Fruit fly (Drosophila melanogaster) whole organism, embryonic: Measurements from ENCODE around the gene CG14868.
A peak's percentile ranks its signal among the peaks of the same experiment; 100 is the strongest.

ENCODE experiments used
- Aef1 ChIP-seq: fragments of 200-800 bp; sonication (Bioruptor generic); IDR thresholded peaks from 3 replicates; pipeline ENCODE4 v1.3.6; 2022; ENCODE audit warnings: missing biosample characterization, missing genetic modification characterization
- Asciz ChIP-seq: fragments of 200-800 bp; sonication (Bioruptor generic); optimal IDR thresholded peaks from 2 replicates; lab custom pipeline; 2017; ENCODE audit warnings: missing biosample characterization, mild to moderate bottlenecking, missing genetic modification characterization, missing genetic modification reagents
- Atf-2 ChIP-seq: fragments of 200-800 bp; sonication (Bioruptor generic); optimal IDR thresholded peaks from 2 replicates; lab custom pipeline; 2016; ENCODE audit warnings: missing biosample characterization, missing genetic modification characterization
- Blimp-1 ChIP-seq: fragments of 200-800 bp; sonication (Bioruptor generic); optimal IDR thresholded peaks from 3 replicates; lab custom pipeline; 2018; ENCODE audit warnings: missing biosample characterization, missing genetic modification characterization, mild to moderate bottlenecking, moderate library complexity, missing genetic modification reagents
- CG10209 ChIP-seq: fragments of 200-800 bp; sonication (Bioruptor generic); optimal IDR thresholded peaks from 3 replicates; lab custom pipeline; 2017; ENCODE audit warnings: missing biosample characterization, mild to moderate bottlenecking, missing genetic modification characterization, missing genetic modification reagents
- CG1024 ChIP-seq: fragments of 200-800 bp; sonication (Bioruptor generic); IDR thresholded peaks from 2 replicates; pipeline ENCODE4 v1.3.6; 2022; ENCODE audit warnings: missing biosample characterization, missing genetic modification characterization
- CG10959 ChIP-seq: fragments of 200-800 bp; sonication (Bioruptor generic); IDR thresholded peaks from 2 replicates; pipeline ENCODE4 v1.3.6; 2022; ENCODE audit warnings: missing biosample characterization, missing genetic modification characterization
- CG11398 ChIP-seq: fragments of 200-800 bp; sonication (Bioruptor generic); optimal IDR thresholded peaks from 2 replicates; lab custom pipeline; 2016; ENCODE audit warnings: missing biosample characterization, missing genetic modification characterization
- CG11695 ChIP-seq: fragments of 200-800 bp; sonication (Bioruptor generic); IDR thresholded peaks from 3 replicates; pipeline ENCODE4 v1.3.6; 2022; ENCODE audit warnings: missing biosample characterization, missing genetic modification characterization
- CG12391 ChIP-seq: fragments of 200-800 bp; sonication (Bioruptor generic); optimal IDR thresholded peaks from 3 replicates; lab custom pipeline; 2018; ENCODE audit warnings: missing biosample characterization, mild to moderate bottlenecking, missing genetic modification characterization, moderate library complexity
- CG13775 ChIP-seq: fragments of 200-800 bp; sonication (Bioruptor generic); optimal IDR thresholded peaks from 3 replicates; lab custom pipeline; 2017; ENCODE audit warnings: missing biosample characterization, mild to moderate bottlenecking, missing genetic modification characterization
- CG14014 ChIP-seq: fragments of 200-800 bp; sonication (Bioruptor generic); IDR thresholded peaks from 2 replicates; pipeline ENCODE4 v1.3.6; 2022; ENCODE audit warnings: missing biosample characterization, missing genetic modification characterization
- CG14667 ChIP-seq: fragments of 200-800 bp; sonication (Bioruptor generic); IDR thresholded peaks from 2 replicates; pipeline ENCODE4 v1.3.6; 2022; ENCODE audit warnings: missing biosample characterization, missing genetic modification characterization
- CG16813 ChIP-seq: fragments of 200-800 bp; sonication (Bioruptor generic); IDR thresholded peaks from 3 replicates; pipeline ENCODE4 v1.3.6; 2022; ENCODE audit warnings: missing biosample characterization, missing genetic modification characterization; ENCODE audit not compliant: partially characterized antibody
- CG17802 ChIP-seq: fragments of 200-800 bp; sonication (Bioruptor generic); optimal IDR thresholded peaks from 2 replicates; lab custom pipeline; 2018; ENCODE audit warnings: missing biosample characterization, mild to moderate bottlenecking, missing genetic modification characterization, moderate library complexity
- CG18599 ChIP-seq: fragments of 200-800 bp; sonication (Bioruptor generic); optimal IDR thresholded peaks from 3 replicates; lab custom pipeline; 2017; ENCODE audit warnings: missing biosample characterization, missing genetic modification characterization, mild to moderate bottlenecking, moderate library complexity, missing genetic modification reagents
- CG2678 ChIP-seq: fragments of 200-800 bp; sonication (Bioruptor generic); optimal IDR thresholded peaks from 3 replicates; lab custom pipeline; 2019; ENCODE audit warnings: missing biosample characterization, mild to moderate bottlenecking, missing genetic modification characterization, moderate library complexity
- CG33213 ChIP-seq: fragments of 200-800 bp; sonication (Bioruptor generic); optimal IDR thresholded peaks from 3 replicates; lab custom pipeline; 2016; ENCODE audit warnings: missing biosample characterization, missing genetic modification characterization
- CG4730 ChIP-seq: fragments of 200-800 bp; sonication (Bioruptor generic); IDR thresholded peaks from 2 replicates; pipeline ENCODE4 v1.3.6; 2022; ENCODE audit warnings: missing biosample characterization, missing genetic modification characterization
- CG7357 ChIP-seq: fragments of 200-800 bp; sonication (Bioruptor generic); IDR thresholded peaks from 3 replicates; pipeline ENCODE4 v1.3.6; 2022; ENCODE audit warnings: missing biosample characterization, missing genetic modification characterization
- Chrac-16 ChIP-seq: fragments of 200-800 bp; sonication (Bioruptor generic); optimal IDR thresholded peaks from 3 replicates; lab custom pipeline; 2016; ENCODE audit warnings: missing biosample characterization, missing genetic modification characterization
- Doc3 ChIP-seq: fragments of 200-800 bp; sonication (Bioruptor generic); IDR thresholded peaks from 3 replicates; pipeline ENCODE4 v1.3.6; 2022; ENCODE audit warnings: missing biosample characterization, missing genetic modification characterization; ENCODE audit not compliant: partially characterized antibody
- HHEX ChIP-seq: fragments of 200-800 bp; sonication (Bioruptor generic); optimal IDR thresholded peaks from 3 replicates; lab custom pipeline; 2017; ENCODE audit warnings: missing biosample characterization, mild to moderate bottlenecking, missing genetic modification characterization, missing genetic modification reagents
- Hey ChIP-seq: fragments of 200-800 bp; sonication (Bioruptor generic); optimal IDR thresholded peaks from 3 replicates; lab custom pipeline; 2018; ENCODE audit warnings: missing biosample characterization, mild to moderate bottlenecking, missing genetic modification characterization
- Hmr ChIP-seq: fragments of 200-800 bp; sonication (Bioruptor generic); optimal IDR thresholded peaks from 3 replicates; lab custom pipeline; 2017; ENCODE audit warnings: mild to moderate bottlenecking, missing biosample characterization, missing genetic modification reagents, missing genetic modification characterization
- Hr51 ChIP-seq, 2 experiments: fragments of 200-800 bp; sonication (Bioruptor generic); optimal IDR thresholded peaks; 2 replicates in 1 of 2; 3 replicates in 1 of 2; lab custom pipeline; 2016 to 2018; ENCODE audit warnings: missing biosample characterization in 2 of 2, missing genetic modification characterization in 2 of 2, mild to moderate bottlenecking in 1 of 2, moderate library complexity in 1 of 2
- Mad ChIP-seq: fragments of 200-800 bp; sonication (Bioruptor generic); optimal IDR thresholded peaks from 2 replicates; lab custom pipeline; 2016; ENCODE audit warnings: missing biosample characterization, missing genetic modification characterization
- Nf-YC ChIP-seq: fragments of 200-800 bp; optimal IDR thresholded peaks from 3 replicates; lab custom pipeline; 2019; ENCODE audit warnings: missing biosample characterization, mild to moderate bottlenecking, missing genetic modification characterization, moderate library complexity
- Poxn ChIP-seq: fragments of 200-800 bp; sonication (Bioruptor generic); IDR thresholded peaks from 2 replicates; pipeline ENCODE4 v1.3.6; 2022; ENCODE audit warnings: missing biosample characterization, missing genetic modification characterization
- Sry-β ChIP-seq: fragments of 200-800 bp; sonication (Bioruptor generic); optimal IDR thresholded peaks from 2 replicates; lab custom pipeline; 2018; ENCODE audit warnings: missing biosample characterization, mild to moderate bottlenecking, missing genetic modification characterization, moderate library complexity
- Vsx1 ChIP-seq: fragments of 200-800 bp; sonication (Bioruptor generic); optimal IDR thresholded peaks from 2 replicates; lab custom pipeline; 2017; ENCODE audit warnings: missing biosample characterization, mild to moderate bottlenecking, missing genetic modification characterization, missing genetic modification reagents
- bcd ChIP-seq: fragments of 200-800 bp; sonication (Bioruptor generic); optimal IDR thresholded peaks from 2 replicates; lab custom pipeline; 2017; ENCODE audit warnings: missing biosample characterization, mild to moderate bottlenecking, missing genetic modification characterization
- dati ChIP-seq: fragments of 200-800 bp; sonication (Bioruptor generic); IDR thresholded peaks from 2 replicates; pipeline ENCODE4 v1.3.6; 2022; ENCODE audit warnings: missing biosample characterization, missing genetic modification characterization
- dm ChIP-seq: fragments of 200-800 bp; sonication (Bioruptor generic); optimal IDR thresholded peaks from 3 replicates; lab custom pipeline; 2016; ENCODE audit warnings: missing biosample characterization, missing genetic modification characterization
- ham ChIP-seq: fragments of 200-800 bp; sonication (Bioruptor generic); IDR thresholded peaks from 2 replicates; pipeline ENCODE4 v1.3.6; 2022; ENCODE audit warnings: missing biosample characterization, missing genetic modification characterization
- inv ChIP-seq: fragments of 200-800 bp; sonication (Bioruptor generic); IDR thresholded peaks from 2 replicates; pipeline ENCODE4 v1.3.6; 2022; ENCODE audit warnings: missing biosample characterization, missing genetic modification characterization; ENCODE audit not compliant: partially characterized antibody
- jigr1 ChIP-seq: fragments of 200-800 bp; sonication (Bioruptor generic); IDR thresholded peaks from 3 replicates; pipeline ENCODE4 v1.3.6; 2022; ENCODE audit warnings: missing biosample characterization, missing genetic modification characterization
- jumu ChIP-seq: fragments of 200-800 bp; sonication (Bioruptor generic); optimal IDR thresholded peaks from 3 replicates; lab custom pipeline; 2016; ENCODE audit warnings: missing biosample characterization, missing genetic modification characterization
- knrl ChIP-seq: fragments of 200-800 bp; sonication (Bioruptor generic); IDR thresholded peaks from 3 replicates; pipeline ENCODE4 v1.3.6; 2022; ENCODE audit warnings: missing biosample characterization, missing genetic modification characterization; ENCODE audit not compliant: partially characterized antibody
- mam ChIP-seq: fragments of 200-800 bp; sonication (Bioruptor generic); optimal IDR thresholded peaks from 3 replicates; lab custom pipeline; 2016; ENCODE audit warnings: missing biosample characterization, missing genetic modification characterization
- nmo ChIP-seq: fragments of 200-800 bp; sonication (Bioruptor generic); optimal IDR thresholded peaks from 2 replicates; lab custom pipeline; 2018; ENCODE audit warnings: missing biosample characterization, mild to moderate bottlenecking, missing genetic modification characterization, moderate library complexity
- p53 ChIP-seq: fragments of 200-800 bp; sonication (Bioruptor generic); optimal IDR thresholded peaks from 2 replicates; lab custom pipeline; 2016; ENCODE audit warnings: missing biosample characterization, missing genetic modification characterization
- pb ChIP-seq: fragments of 200-800 bp; sonication (Bioruptor generic); optimal IDR thresholded peaks from 3 replicates; lab custom pipeline; 2016; ENCODE audit warnings: missing biosample characterization, missing genetic modification characterization
- pfk ChIP-seq: fragments of 200-800 bp; sonication (Bioruptor generic); optimal IDR thresholded peaks from 2 replicates; lab custom pipeline; 2018; ENCODE audit warnings: missing biosample characterization, mild to moderate bottlenecking, missing genetic modification characterization, moderate library complexity
- salm ChIP-seq: fragments of 200-800 bp; sonication (Bioruptor generic); optimal IDR thresholded peaks from 2 replicates; lab custom pipeline; 2018; ENCODE audit warnings: missing biosample characterization, mild to moderate bottlenecking, missing genetic modification characterization
- ssp ChIP-seq: fragments of 200-800 bp; sonication (Bioruptor generic); IDR thresholded peaks from 2 replicates; pipeline ENCODE4 v1.3.6; 2022; ENCODE audit warnings: missing biosample characterization, missing genetic modification characterization
- toy ChIP-seq: fragments of 200-800 bp; sonication (Bioruptor generic); IDR thresholded peaks from 2 replicates; pipeline ENCODE4 v1.3.6; 2022; ENCODE audit warnings: missing biosample characterization, missing genetic modification characterization
- trem ChIP-seq: fragments of 200-800 bp; optimal IDR thresholded peaks from 3 replicates; lab custom pipeline; 2019; ENCODE audit warnings: missing biosample characterization, mild to moderate bottlenecking, missing genetic modification characterization, moderate library complexity
- wek ChIP-seq: fragments of 200-800 bp; sonication (Bioruptor generic); optimal IDR thresholded peaks from 3 replicates; lab custom pipeline; 2018; ENCODE audit warnings: missing biosample characterization, mild to moderate bottlenecking, missing genetic modification characterization, moderate library complexity

The CG14868 gene

DNA sequence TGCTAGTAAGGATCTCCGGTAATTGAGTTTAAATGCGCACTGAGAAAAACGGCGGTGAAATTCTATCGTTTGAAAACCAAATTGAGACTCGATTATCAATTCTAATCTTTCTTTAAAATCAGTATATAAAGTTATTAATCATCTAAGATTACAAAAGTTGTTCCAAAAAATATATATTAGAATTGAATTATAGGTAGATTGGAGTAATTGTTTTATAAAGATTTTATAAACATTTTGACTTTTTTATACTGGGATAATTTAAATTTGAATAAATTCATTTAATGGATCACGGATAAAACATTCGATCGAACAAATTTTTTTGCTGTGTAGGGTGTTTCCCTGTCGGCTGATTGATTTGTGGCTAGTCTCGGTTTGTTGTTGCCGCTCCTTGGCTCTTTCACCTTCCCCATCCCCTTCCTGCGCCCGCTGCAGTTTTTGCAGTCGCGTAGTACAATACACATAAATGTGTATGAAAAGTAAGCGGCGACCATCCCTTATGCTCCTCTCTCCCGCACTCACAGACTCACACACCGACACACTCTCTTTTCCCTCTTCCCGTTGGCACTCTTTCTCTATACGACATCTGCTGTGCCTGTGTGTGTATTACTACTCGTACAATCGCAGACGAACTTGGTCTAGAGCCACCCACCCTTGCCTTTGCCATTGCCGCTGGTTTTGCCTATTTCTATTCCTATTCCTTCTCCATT lies 49.2 kb upstream of the CG14868 start (continued):
- no peak for TF ChIP-seq dm (GFP tag; lab: Kevin White, UChicago)
- no peak for TF ChIP-seq CG16813 (GFP tag; lab: Robert Waterston, UW)
- TF ChIP-seq bcd (GFP tag; lab: Kevin White, UChicago): peak; percentile 69
- TF ChIP-seq CG18599: peak; percentile 71
- no peak for TF ChIP-seq mam (GFP tag; lab: Kevin White, UChicago)
- no peak for TF ChIP-seq jigr1 (GFP tag; lab: Robert Waterston, UW)
- no peak for TF ChIP-seq wek (GFP tag; lab: Kevin White, UChicago)
- no peak for TF ChIP-seq knrl (GFP tag; lab: Robert Waterston, UW)
- peak; percentile 45 for TF ChIP-seq Mad (GFP tag; lab: Kevin White, UChicago)
- TF ChIP-seq Atf-2: peak; percentile 17
- peak; percentile 93 for TF ChIP-seq CG12391 (tag; lab: Kevin White, UChicago)
- peak; percentile 83 for TF ChIP-seq CG13775 (GFP tag; lab: Kevin White, UChicago)
- TF ChIP-seq dati (GFP tag; lab: Robert Waterston, UW): no peak
- TF ChIP-seq ssp (GFP tag; lab: Robert Waterston, UW): peak; percentile 17; the same call in 1 of the 2 replicates
- no peak for TF ChIP-seq CG4730
- TF ChIP-seq Blimp-1 (GFP tag; lab: Kevin White, UChicago): peak; percentile 69
- TF ChIP-seq Vsx1 (GFP tag; lab: Kevin White, UChicago): peak; percentile 75
- TF ChIP-seq Aef1 (GFP tag; lab: Robert Waterston, UW): no peak
- TF ChIP-seq trem: peak; percentile 49
- TF ChIP-seq CG2678 (tag; lab: Kevin White, UChicago): peak; percentile 86
- no peak for TF ChIP-seq CG33213 (GFP tag; lab: Kevin White, UChicago)
- TF ChIP-seq HHEX: peak; percentile 39
- TF ChIP-seq Sry-β (GFP tag; lab: Kevin White, UChicago): no peak
- peak; percentile 11 to 84 for TF ChIP-seq Hr51 (GFP tag; optimal IDR thresholded peaks at IDR 0.05; lab: Kevin White, UChicago)
- no peak for TF ChIP-seq ham (GFP tag; lab: Robert Waterston, UW)
- TF ChIP-seq pb (GFP tag; lab: Kevin White, UChicago): no peak
- peak; percentile 77 for TF ChIP-seq CG11695 (GFP tag; lab: Robert Waterston, UW)
- TF ChIP-seq CG1024 (GFP tag; lab: Robert Waterston, UW): no peak
- TF ChIP-seq toy (GFP tag; lab: Robert Waterston, UW): no peak
- TF ChIP-seq CG17802 (tag; lab: Kevin White, UChicago): no peak
- no peak for TF ChIP-seq CG10959 (GFP tag; lab: Robert Waterston, UW)
- no peak for TF ChIP-seq inv (GFP tag; lab: Robert Waterston, UW)
- TF ChIP-seq CG10209: peak; percentile 81
- no peak for TF ChIP-seq CG14667 (GFP tag; lab: Robert Waterston, UW)
- TF ChIP-seq Nf-YC (tag; lab: Kevin White, UChicago): peak; percentile 42
- TF ChIP-seq Chrac-16: peak; percentile 66
- TF ChIP-seq Poxn (GFP tag; lab: Robert Waterston, UW): no peak
- TF ChIP-seq CG7357 (GFP tag; lab: Robert Waterston, UW): no peak
- peak; percentile 60 for TF ChIP-seq Asciz (GFP tag; lab: Kevin White, UChicago)
- peak; percentile 76 for TF ChIP-seq nmo (GFP tag; lab: Kevin White, UChicago)
- no peak; the same call in 1 of the 2 replicates for TF ChIP-seq CG14014
- no peak for TF ChIP-seq Hey
- TF ChIP-seq jumu (GFP tag; lab: Kevin White, UChicago): no peak
- no peak for TF ChIP-seq CG11398 (GFP tag; lab: Kevin White, UChicago)
- TF ChIP-seq Doc3: no peak
- TF ChIP-seq Hmr: peak; percentile 72
- TF ChIP-seq p53 (GFP tag; lab: Kevin White, UChicago): no peak
- no peak for TF ChIP-seq pfk (GFP tag; lab: Kevin White, UChicago)
- peak; percentile 49 for TF ChIP-seq salm (tag; lab: Kevin White, UChicago)
